Fruit fly (Drosophila melanogaster) whole organism, embryonic: ENCODE measurements around the gene Mvd.

Experiments used
- Awh ChIP-seq: fragments of 200-800 bp; sonication (Bioruptor generic); IDR thresholded peaks from 2 replicates; pipeline ENCODE4, ENCODE4 v1.3.6; 2022; ENCODE audit warnings: missing biosample characterization, missing genetic modification characterization
- B-H1 ChIP-seq: fragments of 200-800 bp; sonication (Bioruptor generic); IDR thresholded peaks from 3 replicates; pipeline ENCODE4 v1.3.6; 2022; ENCODE audit warnings: missing biosample characterization, missing genetic modification characterization
- CG10147 ChIP-seq: fragments of 200-800 bp; sonication (Bioruptor generic); optimal IDR thresholded peaks from 2 replicates; lab custom pipeline; 2019; ENCODE audit warnings: missing biosample characterization, mild to moderate bottlenecking, missing genetic modification characterization, moderate library complexity
- CG1024 ChIP-seq: fragments of 200-800 bp; sonication (Bioruptor generic); IDR thresholded peaks from 2 replicates; pipeline ENCODE4 v1.3.6; 2022; ENCODE audit warnings: missing biosample characterization, missing genetic modification characterization
- CG10543 ChIP-seq: fragments of 200-800 bp; sonication (Bioruptor generic); optimal IDR thresholded peaks from 3 replicates; lab custom pipeline; 2017; ENCODE audit warnings: missing biosample characterization, mild to moderate bottlenecking, missing genetic modification characterization, moderate library complexity
- CG10654 ChIP-seq: fragments of 200-800 bp; sonication (Bioruptor generic); optimal IDR thresholded peaks from 2 replicates; lab custom pipeline; 2016; ENCODE audit warnings: missing biosample characterization, missing genetic modification characterization
- CG11560 ChIP-seq: fragments of 200-800 bp; sonication (Bioruptor generic); IDR thresholded peaks from 3 replicates; pipeline ENCODE4 v1.3.6; 2022; ENCODE audit warnings: missing biosample characterization, missing genetic modification characterization
- CG15269 ChIP-seq: fragments of 200-800 bp; sonication (Bioruptor generic); optimal IDR thresholded peaks from 2 replicates; lab custom pipeline; 2018; ENCODE audit warnings: missing biosample characterization, mild to moderate bottlenecking, missing genetic modification characterization, moderate library complexity
- CG15696 ChIP-seq: fragments of 200-800 bp; sonication (Bioruptor generic); optimal IDR thresholded peaks from 2 replicates; lab custom pipeline; 2019; ENCODE audit warnings: missing biosample characterization, mild to moderate bottlenecking, missing genetic modification characterization, moderate library complexity
- CG17568 ChIP-seq: fragments of 200-800 bp; sonication (Bioruptor generic); optimal IDR thresholded peaks from 2 replicates; lab custom pipeline; 2018; ENCODE audit warnings: missing biosample characterization, mild to moderate bottlenecking, missing genetic modification characterization, moderate library complexity
- CG18262 ChIP-seq: fragments of 200-800 bp; optimal IDR thresholded peaks from 3 replicates; lab custom pipeline; 2019; ENCODE audit warnings: missing biosample characterization, mild to moderate bottlenecking, missing genetic modification characterization, moderate library complexity
- CG2712 ChIP-seq: fragments of 200-800 bp; optimal IDR thresholded peaks from 3 replicates; lab custom pipeline; 2019; ENCODE audit warnings: missing biosample characterization, mild to moderate bottlenecking, missing genetic modification characterization, moderate library complexity
- CG2889 ChIP-seq: fragments of 200-800 bp; sonication (Bioruptor generic); IDR thresholded peaks from 3 replicates; pipeline ENCODE4 v1.3.6; 2022; ENCODE audit warnings: missing biosample characterization, missing genetic modification characterization
- CG3065 ChIP-seq: fragments of 200-800 bp; sonication (Bioruptor generic); optimal IDR thresholded peaks from 2 replicates; lab custom pipeline; 2016; ENCODE audit warnings: missing biosample characterization, missing genetic modification characterization
- CG4404 ChIP-seq: fragments of 200-800 bp; sonication (Bioruptor generic); IDR thresholded peaks from 2 replicates; pipeline ENCODE4 v1.3.6; 2022; ENCODE audit warnings: missing biosample characterization, missing genetic modification characterization
- CG6175 ChIP-seq: fragments of 200-800 bp; sonication (Bioruptor generic); IDR thresholded peaks from 3 replicates; pipeline ENCODE4 v1.3.6; 2022; ENCODE audit warnings: missing biosample characterization, missing genetic modification characterization
- CG6654 ChIP-seq: fragments of 200-800 bp; sonication (Bioruptor generic); optimal IDR thresholded peaks from 2 replicates; lab custom pipeline; 2017; ENCODE audit warnings: missing biosample characterization, mild to moderate bottlenecking, missing genetic modification characterization
- CG6791 ChIP-seq: fragments of 200-800 bp; sonication (Bioruptor generic); IDR thresholded peaks from 3 replicates; pipeline ENCODE4 v1.3.6; 2022; ENCODE audit warnings: missing biosample characterization, missing genetic modification characterization; ENCODE audit not compliant: partially characterized antibody
- CG8388 ChIP-seq: fragments of 200-800 bp; sonication (Bioruptor generic); optimal IDR thresholded peaks from 2 replicates; lab custom pipeline; 2019; ENCODE audit warnings: missing biosample characterization, mild to moderate bottlenecking, missing genetic modification characterization, moderate library complexity
- CG8478 ChIP-seq: fragments of >200 bp; optimal IDR thresholded peaks from 2 replicates; lab custom pipeline; 2018
- CkIIα-i1 ChIP-seq: fragments of 200-800 bp; sonication (Bioruptor generic); IDR thresholded peaks from 2 replicates; pipeline ENCODE4 v1.3.6; 2022; ENCODE audit warnings: missing biosample characterization, missing genetic modification characterization
- D19B ChIP-seq: fragments of 200-800 bp; sonication (Bioruptor generic); optimal IDR thresholded peaks from 2 replicates; lab custom pipeline; 2017; ENCODE audit warnings: missing biosample characterization, mild to moderate bottlenecking, missing genetic modification characterization
- Dip2 ChIP-seq: fragments of 200-800 bp; sonication (Bioruptor generic); IDR thresholded peaks from 2 replicates; pipeline ENCODE4 v1.3.6; 2022; ENCODE audit warnings: missing biosample characterization, missing genetic modification characterization
- ERR ChIP-seq: fragments of 200-800 bp; sonication (Bioruptor generic); optimal IDR thresholded peaks from 2 replicates; lab custom pipeline; 2016; ENCODE audit warnings: missing biosample characterization, missing genetic modification characterization
- Hey ChIP-seq: fragments of 200-800 bp; sonication (Bioruptor generic); optimal IDR thresholded peaks from 3 replicates; lab custom pipeline; 2018; ENCODE audit warnings: missing biosample characterization, mild to moderate bottlenecking, missing genetic modification characterization
- Lhr ChIP-seq: fragments of 200-800 bp; sonication (Bioruptor generic); optimal IDR thresholded peaks from 3 replicates; lab custom pipeline; 2017; ENCODE audit warnings: mild to moderate bottlenecking, missing biosample characterization, missing genetic modification reagents, missing genetic modification characterization
- Lim3 ChIP-seq: fragments of 200-800 bp; sonication (Bioruptor generic); IDR thresholded peaks from 2 replicates; pipeline ENCODE4 v1.3.6; 2022; ENCODE audit warnings: missing biosample characterization, missing genetic modification characterization
- Lpt ChIP-seq: fragments of >200 bp; optimal IDR thresholded peaks from 2 replicates; lab custom pipeline; 2018; ENCODE audit warnings: missing biosample characterization, missing genetic modification characterization
- Max ChIP-seq: fragments of 200-800 bp; sonication (Bioruptor generic); optimal IDR thresholded peaks from 2 replicates; lab custom pipeline; 2016; ENCODE audit warnings: missing biosample characterization, mild to moderate bottlenecking, missing genetic modification characterization
- NFAT ChIP-seq: fragments of 200-800 bp; sonication (Bioruptor generic); IDR thresholded peaks from 2 replicates; pipeline ENCODE4 v1.3.6; 2022; ENCODE audit warnings: missing biosample characterization, missing genetic modification characterization
- Pdp1 ChIP-seq, 2 experiments: fragments of 200-800 bp; sonication (Bioruptor generic); optimal IDR thresholded peaks; 3 replicates each; lab custom pipeline; 2016; ENCODE audit warnings: missing biosample characterization in 2 of 2, missing genetic modification characterization in 2 of 2, mild to moderate bottlenecking in 1 of 2, moderate library complexity in 1 of 2
- Taf1 ChIP-seq: fragments of 200-800 bp; sonication (Bioruptor generic); IDR thresholded peaks from 2 replicates; pipeline ENCODE4 v1.3.6; 2022; ENCODE audit warnings: missing biosample characterization, missing genetic modification characterization
- ara ChIP-seq: fragments of 200-800 bp; sonication (Bioruptor generic); IDR thresholded peaks from 2 replicates; pipeline ENCODE4 v1.3.6; 2022; ENCODE audit warnings: missing biosample characterization, missing genetic modification characterization
- eve ChIP-seq, 2 experiments: fragments of >200 bp; optimal IDR thresholded peaks; 2 replicates each; lab custom pipeline; 2017; ENCODE audit warnings: missing biosample characterization in 2 of 2, missing genetic modification characterization in 2 of 2
- ewg ChIP-seq: fragments of 200-800 bp; sonication (Bioruptor generic); optimal IDR thresholded peaks from 3 replicates; lab custom pipeline; 2017; ENCODE audit warnings: mild to moderate bottlenecking, missing biosample characterization, missing genetic modification reagents, missing genetic modification characterization
- eyg ChIP-seq: fragments of 200-800 bp; sonication (Bioruptor generic); optimal IDR thresholded peaks from 3 replicates; lab custom pipeline; 2016; ENCODE audit warnings: missing biosample characterization, missing genetic modification characterization
- fd102C ChIP-seq: fragments of 200-800 bp; sonication (Bioruptor generic); optimal IDR thresholded peaks from 2 replicates; lab custom pipeline; 2018; ENCODE audit warnings: missing biosample characterization, mild to moderate bottlenecking, missing genetic modification characterization, moderate library complexity
- grn ChIP-seq: fragments of 200-800 bp; sonication (Bioruptor generic); optimal IDR thresholded peaks from 3 replicates; lab custom pipeline; 2017; ENCODE audit warnings: missing biosample characterization, missing genetic modification characterization
- gro ChIP-seq: fragments of 200-800 bp; sonication (Bioruptor generic); optimal IDR thresholded peaks from 2 replicates; lab custom pipeline; 2016; ENCODE audit warnings: missing biosample characterization, missing genetic modification characterization
- lbe ChIP-seq: fragments of 200-800 bp; sonication (Bioruptor generic); optimal IDR thresholded peaks from 2 replicates; lab custom pipeline; 2016; ENCODE audit warnings: missing biosample characterization, mild to moderate bottlenecking, missing genetic modification characterization
- maf-S ChIP-seq: fragments of 200-800 bp; sonication (Bioruptor generic); optimal IDR thresholded peaks from 2 replicates; lab custom pipeline; 2016; ENCODE audit warnings: missing biosample characterization, missing genetic modification characterization
- nau ChIP-seq: fragments of 200-800 bp; sonication (Bioruptor generic); optimal IDR thresholded peaks from 3 replicates; lab custom pipeline; 2017; ENCODE audit warnings: missing biosample characterization, mild to moderate bottlenecking, missing genetic modification characterization, missing genetic modification reagents
- nmo ChIP-seq: fragments of 200-800 bp; sonication (Bioruptor generic); optimal IDR thresholded peaks from 2 replicates; lab custom pipeline; 2018; ENCODE audit warnings: missing biosample characterization, mild to moderate bottlenecking, missing genetic modification characterization, moderate library complexity
- phol ChIP-seq: fragments of 200-800 bp; sonication (Bioruptor generic); optimal IDR thresholded peaks from 3 replicates; lab custom pipeline; 2018; ENCODE audit warnings: missing biosample characterization, mild to moderate bottlenecking, missing genetic modification characterization, moderate library complexity
- pzg ChIP-seq: fragments of 200-800 bp; sonication (Bioruptor generic); optimal IDR thresholded peaks from 3 replicates; lab custom pipeline; 2018; ENCODE audit warnings: missing biosample characterization, mild to moderate bottlenecking, missing genetic modification characterization, moderate library complexity
- scrt ChIP-seq: fragments of 200-800 bp; sonication (Bioruptor generic); optimal IDR thresholded peaks from 2 replicates; lab custom pipeline; 2018; ENCODE audit warnings: missing biosample characterization, mild to moderate bottlenecking, missing genetic modification characterization, moderate library complexity
- shn ChIP-seq: fragments of 200-800 bp; sonication (Bioruptor generic); optimal IDR thresholded peaks from 3 replicates; lab custom pipeline; 2016; ENCODE audit warnings: missing biosample characterization, missing genetic modification characterization
- sob ChIP-seq: fragments of 200-800 bp; sonication (Bioruptor generic); IDR thresholded peaks from 2 replicates; pipeline ENCODE4 v1.3.6; 2022; ENCODE audit warnings: missing biosample characterization, missing genetic modification characterization
- toy ChIP-seq: fragments of 200-800 bp; sonication (Bioruptor generic); IDR thresholded peaks from 2 replicates; pipeline ENCODE4 v1.3.6; 2022; ENCODE audit warnings: missing biosample characterization, missing genetic modification characterization
- zen ChIP-seq: fragments of 200-800 bp; sonication (Bioruptor generic); optimal IDR thresholded peaks from 3 replicates; lab custom pipeline; 2018; ENCODE audit warnings: missing biosample characterization, mild to moderate bottlenecking, missing genetic modification characterization, moderate library complexity
- zfh2 ChIP-seq: fragments of 200-800 bp; sonication (Bioruptor generic); optimal IDR thresholded peaks from 2 replicates; lab custom pipeline; 2016; ENCODE audit warnings: missing biosample characterization, missing genetic modification characterization

Mvd gene

dm6 chrX:15738890-15739550 is 9.9 kb upstream of the Mvd start, which contains the start of the genes CG11679 and CG8206 (continued):
- no peak for TF ChIP-seq ERR
- TF ChIP-seq Awh (GFP tag; lab: Robert Waterston, UW) = no peak
- no peak for TF ChIP-seq NFAT (GFP tag; lab: Robert Waterston, UW)
- TF ChIP-seq Lim3 (GFP tag; lab: Robert Waterston, UW) = no peak
- TF ChIP-seq CG8388 (GFP tag; lab: Kevin White, UChicago) = no peak
- TF ChIP-seq eve (GFP tag; optimal IDR thresholded peaks at IDR 0.05; lab: Kevin White, UChicago) = no peak
- TF ChIP-seq nmo (GFP tag; lab: Kevin White, UChicago) = peak; percentile 58
- TF ChIP-seq CG15696 (tag; lab: Kevin White, UChicago) = peak; percentile 1
- TF ChIP-seq CG17568 (GFP tag; lab: Kevin White, UChicago) = no peak
- no peak for TF ChIP-seq D19B (GFP tag; lab: Kevin White, UChicago)
- no peak for TF ChIP-seq CG10654 (GFP tag; lab: Kevin White, UChicago)
- no peak for TF ChIP-seq CkIIα-i1 (GFP tag; lab: Robert Waterston, UW)
- peak; percentile 24 for TF ChIP-seq Max (GFP tag; lab: Kevin White, UChicago)
- peak; percentile 24; the same call in 1 of the 2 replicates for TF ChIP-seq sob (GFP tag; lab: Robert Waterston, UW)
- TF ChIP-seq CG18262 = peak; percentile 29
- TF ChIP-seq Hey = no peak
- TF ChIP-seq zfh2 = peak; percentile 47
- TF ChIP-seq Taf1 (GFP tag; lab: Robert Waterston, UW) = no peak
- TF ChIP-seq zen (tag; lab: Kevin White, UChicago) = no peak
- no peak for TF ChIP-seq maf-S (GFP tag; lab: Kevin White, UChicago)
- no peak for TF ChIP-seq eyg
- no peak for TF ChIP-seq CG11560 (tag; lab: Robert Waterston, UW)
- TF ChIP-seq phol = peak; percentile 55
- peak; percentile 42 for TF ChIP-seq CG2712
- TF ChIP-seq Lpt (GFP tag; lab: Kevin White, UChicago) = no peak
- TF ChIP-seq Pdp1 (GFP tag; optimal IDR thresholded peaks at IDR 0.05; lab: Kevin White, UChicago) = peak; percentile 38 to 62
- TF ChIP-seq gro (GFP tag; lab: Kevin White, UChicago) = peak; percentile 34
- TF ChIP-seq nau (GFP tag; lab: Kevin White, UChicago) = no peak
- TF ChIP-seq CG1024 = no peak
- TF ChIP-seq fd102C (GFP tag; lab: Kevin White, UChicago) = no peak
- TF ChIP-seq Lhr (GFP tag; lab: Kevin White, UChicago) = no peak
- TF ChIP-seq ewg (GFP tag; lab: Kevin White, UChicago) = peak; percentile 41
- TF ChIP-seq toy = no peak
- no peak for TF ChIP-seq CG3065 (GFP tag; lab: Kevin White, UChicago)
- no peak for TF ChIP-seq B-H1
- peak; percentile 13 for TF ChIP-seq CG10147 (GFP tag; lab: Kevin White, UChicago)
- TF ChIP-seq CG2889 = no peak
- TF ChIP-seq CG10543 (GFP tag; lab: Kevin White, UChicago) = peak; percentile 34
- TF ChIP-seq pzg (GFP tag; lab: Kevin White, UChicago) = peak; percentile 54
- TF ChIP-seq ara = no peak
- peak; percentile 27; the same call in 1 of the 2 replicates for TF ChIP-seq CG4404 (GFP tag; lab: Robert Waterston, UW)
- no peak for TF ChIP-seq lbe (GFP tag; lab: Kevin White, UChicago)
- TF ChIP-seq Dip2 (GFP tag; lab: Robert Waterston, UW) = no peak
- peak; percentile 52 for TF ChIP-seq shn (GFP tag; lab: Kevin White, UChicago)
- no peak for TF ChIP-seq CG8478 (lab: Kevin White, UChicago)
- no peak for TF ChIP-seq grn (GFP tag; lab: Kevin White, UChicago)
- no peak for TF ChIP-seq CG6175 (GFP tag; lab: Robert Waterston, UW)
- no peak for TF ChIP-seq CG6654
- no peak for TF ChIP-seq CG6791 (GFP tag; lab: Robert Waterston, UW)
- peak; percentile 32 for TF ChIP-seq CG15269 (tag; lab: Kevin White, UChicago)
- peak; percentile 27 for TF ChIP-seq scrt (GFP tag; lab: Kevin White, UChicago)
